Fruit fly (Drosophila melanogaster) Kc167 (cell line): Measurements from ENCODE around the gene CG34298.

ENCODE experiments used
- Myc ChIP-seq: fragments of >200 bp; optimal IDR thresholded peaks from 2 replicates; lab custom pipeline; 2017; ENCODE audit warnings: missing external identifiers
- ttk ChIP-seq: sonication (Bioruptor generic); optimal IDR thresholded peaks from 2 replicates; lab custom pipeline; 2017; ENCODE audit warnings: missing external identifiers

- TF ChIP-seq Myc, result no peak
- TF ChIP-seq ttk (lab: Kevin White, UChicago), result no peak
Measured at dm6 chr3R:30014480-30014879, 14.9 kb downstream of the CG34298 start.
